Fruit fly (Drosophila melanogaster): ENCODE data around the gene CG16700.

Gene CG16700

dm6 chrX:17121600-17121999 lies 29.9 kb downstream of the CG16700 start (continued):
- TF ChIP-seq Ssrp (tag; optimal IDR thresholded peaks at IDR 0.05) (peak; percentile 37), gsb (GFP tag; IDR thresholded peaks at IDR 0.05) (no peak), CG9817 (tag; optimal IDR thresholded peaks at IDR 0.05) (no peak), wor (GFP tag; IDR thresholded peaks at IDR 0.05) (no peak), oc (tag; optimal IDR thresholded peaks at IDR 0.05) (no peak), CG18262 (tag; optimal IDR thresholded peaks at IDR 0.05) (peak; percentile 39), Dad (GFP tag; optimal IDR thresholded peaks at IDR 0.05) (no peak), CG17568 (GFP tag; optimal IDR thresholded peaks at IDR 0.05) (no peak), btn (GFP tag; optimal IDR thresholded peaks at IDR 0.05) (no peak), CG10654 (GFP tag; optimal IDR thresholded peaks at IDR 0.05) (no peak), CHES-1-like (GFP tag; optimal IDR thresholded peaks at IDR 0.05) (no peak), jigr1 (GFP tag; IDR thresholded peaks at IDR 0.05) (no peak), D19A (tag; optimal IDR thresholded peaks at IDR 0.05) (peak; percentile 3), ara (GFP tag; IDR thresholded peaks at IDR 0.05) (no peak), ac (GFP tag; optimal IDR thresholded peaks at IDR 0.05) (no peak), nerfin-2 (GFP tag; IDR thresholded peaks at IDR 0.05; ENCODE audit: partially characterized antibody) (no peak), CG31365 (tag; optimal IDR thresholded peaks at IDR 0.05) (no peak), Hr3 (GFP tag; optimal IDR thresholded peaks at IDR 0.05) (peak; percentile 4), GATAe (GFP tag; conservative IDR thresholded peaks at IDR 0.05) (no peak), H2.0 (GFP tag; IDR thresholded peaks at IDR 0.05) (no peak), gem (tag; optimal IDR thresholded peaks at IDR 0.05) (peak; percentile 68), her (GFP tag; optimal IDR thresholded peaks at IDR 0.05) (no peak), tin (GFP tag; optimal IDR thresholded peaks at IDR 0.05) (no peak), Fer3 (tag; optimal IDR thresholded peaks at IDR 0.05) (no peak), Camta (GFP tag; optimal IDR thresholded peaks at IDR 0.05) (no peak), lab (GFP tag; optimal IDR thresholded peaks at IDR 0.05) (peak; percentile 34), Aef1 (GFP tag; IDR thresholded peaks at IDR 0.05) (no peak), Trl (optimal IDR thresholded peaks at IDR 0.05) (no peak), Trl (GFP tag; optimal IDR thresholded peaks at IDR 0.05) (no peak), HLH3B (GFP tag; IDR thresholded peaks at IDR 0.05) (no peak), CG12236 (GFP tag; optimal IDR thresholded peaks at IDR 0.05) (no peak), pnt (GFP tag; optimal IDR thresholded peaks at IDR 0.05) (no peak), inv (GFP tag; IDR thresholded peaks at IDR 0.05; ENCODE audit: partially characterized antibody) (no peak), CG2889 (GFP tag; IDR thresholded peaks at IDR 0.05) (no peak), CG11504 (tag; optimal IDR thresholded peaks at IDR 0.05) (peak; percentile 49), Gsc (GFP tag; IDR thresholded peaks at IDR 0.05) (no peak), CG32532 (GFP tag; IDR thresholded peaks at IDR 0.05) (no peak), nmo (GFP tag; optimal IDR thresholded peaks at IDR 0.05) (peak; percentile 28), TFAM (GFP tag; optimal IDR thresholded peaks at IDR 0.05) (no peak), Blimp-1 (GFP tag; optimal IDR thresholded peaks at IDR 0.05) (peak; percentile 40), CG9876 (GFP tag; optimal IDR thresholded peaks at IDR 0.05) (no peak), PHDP (tag; optimal IDR thresholded peaks at IDR 0.05) (peak; percentile 52), dpn (GFP tag; optimal IDR thresholded peaks at IDR 0.05) (no peak), tx (GFP tag; optimal IDR thresholded peaks at IDR 0.05) (no peak), Fer1 (GFP tag; optimal IDR thresholded peaks at IDR 0.05) (peak; percentile 14), CG17829 (tag; optimal IDR thresholded peaks at IDR 0.05) (peak; percentile 27), CG9437 (GFP tag; optimal IDR thresholded peaks at IDR 0.05) (peak; percentile 25), CG33213 (GFP tag; optimal IDR thresholded peaks at IDR 0.05) (no peak), CG12071 (GFP tag; optimal IDR thresholded peaks at IDR 0.05) (peak; percentile 22), sr (GFP tag; IDR thresholded peaks at IDR 0.05) (no peak), ssp (GFP tag; IDR thresholded peaks at IDR 0.05) (no peak), gce (GFP tag; IDR thresholded peaks at IDR 0.05) (no peak), ci (GFP tag; IDR thresholded peaks at IDR 0.05) (no peak)
